5 worm cellular contexts compared by ENCODE assay signal in the genomic region with DNA sequence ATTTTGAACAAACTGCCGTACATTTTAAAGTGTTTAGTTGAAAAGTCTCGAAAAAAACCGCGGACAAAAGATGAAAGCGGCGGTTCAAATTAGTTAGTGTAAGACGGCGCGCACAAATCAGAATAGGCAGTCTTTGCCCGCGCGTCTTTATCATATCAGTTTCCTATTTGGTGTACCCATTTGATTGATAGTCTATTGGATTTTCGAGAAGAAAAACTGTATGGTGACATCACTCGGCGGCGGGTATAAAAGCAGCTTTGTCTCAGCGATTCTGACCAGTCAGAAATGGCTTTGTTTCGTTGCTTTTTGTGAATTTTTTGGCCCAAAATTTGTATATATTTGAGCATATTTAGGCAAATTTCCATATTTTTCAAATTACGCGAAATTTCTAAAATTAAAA.
A peak's percentile ranks its signal among the peaks of the same experiment; 100 is the strongest.
TF ChIP-seq lines count a peak whose summit lies in the region.

No protein-coding gene starts in this region.

TF ChIP-seq in whole organism, L1 larva, 84 proteins besides CTCF, POLR2A, EP300 and RAD21 (continues in another document):
- TF ChIP-seq mef-2 (tag; optimal IDR thresholded peaks at IDR 0.05; lab: Kevin White, UChicago), result no peak
- no peak for TF ChIP-seq pag-3 (tag; optimal IDR thresholded peaks at IDR 0.05; lab: Kevin White, UChicago; ENCODE audit: borderline replicate concordance, insufficient read depth)
- peak; percentile 48 for TF ChIP-seq blmp-1 (tag; optimal IDR thresholded peaks at IDR 0.05; lab: Kevin White, UChicago)
- no peak for TF ChIP-seq lir-3 (tag; optimal IDR thresholded peaks at IDR 0.05; lab: Kevin White, UChicago; ENCODE audit: poor library complexity)
- no peak for TF ChIP-seq mdl-1 (tag; optimal IDR thresholded peaks at IDR 0.05; lab: Kevin White, UChicago)
- TF ChIP-seq nhr-19 (GFP tag; conservative IDR thresholded peaks at IDR 0.05; lab: Robert Waterston, UW), result peak; percentile 30
- TF ChIP-seq fkh-4 (tag; optimal IDR thresholded peaks at IDR 0.05; lab: Kevin White, UChicago; ENCODE audit: borderline replicate concordance), result no peak
- TF ChIP-seq nhr-85 (tag; lab: Kevin White, UChicago), result peak; percentile 84
- no peak for TF ChIP-seq pax-3 (tag; optimal IDR thresholded peaks at IDR 0.05; lab: Kevin White, UChicago)
- peak; percentile 19 for TF ChIP-seq nhr-20 (tag; optimal IDR thresholded peaks at IDR 0.05; lab: Kevin White, UChicago)
- TF ChIP-seq elt-3 (tag; optimal IDR thresholded peaks at IDR 0.05; lab: Kevin White, UChicago), result peak in 4 of 6 experiments; percentile 3 to 74 (median 26)
- TF ChIP-seq lin-14 (GFP tag; optimal IDR thresholded peaks at IDR 0.05; lab: Kevin White, UChicago), result peak; percentile 14
- TF ChIP-seq irx-1 (tag; optimal IDR thresholded peaks at IDR 0.05; lab: Kevin White, UChicago), result no peak
- no peak for TF ChIP-seq isw-1 (GFP tag; IDR thresholded peaks at IDR 0.05; lab: Robert Waterston, UW)
- TF ChIP-seq zag-1 (tag; optimal IDR thresholded peaks at IDR 0.05; lab: Kevin White, UChicago), result no peak
- TF ChIP-seq jun-1 (tag; optimal IDR thresholded peaks at IDR 0.05; lab: Kevin White, UChicago), result no peak
- TF ChIP-seq mep-1 (tag; optimal IDR thresholded peaks at IDR 0.05; lab: Kevin White, UChicago), result no peak

TF ChIP-seq in whole organism, L2 larva, 48 proteins besides CTCF, POLR2A, EP300 and RAD21:
- TF ChIP-seq nhr-6 (tag; optimal IDR thresholded peaks at IDR 0.05; lab: Kevin White, UChicago), result no peak
- no peak for TF ChIP-seq sma-3 (GFP tag; optimal IDR thresholded peaks at IDR 0.05; lab: Kevin White, UChicago)
- no peak for TF ChIP-seq ztf-1 (GFP tag; conservative IDR thresholded peaks at IDR 0.05; lab: Robert Waterston, UW)
- peak; percentile 7 for TF ChIP-seq sma-9 (GFP tag; optimal IDR thresholded peaks at IDR 0.05; lab: Kevin White, UChicago)
- TF ChIP-seq sma-9 (tag; optimal IDR thresholded peaks at IDR 0.05; lab: Kevin White, UChicago), result no peak
- no peak for TF ChIP-seq egl-27 (tag; optimal IDR thresholded peaks at IDR 0.05; lab: Kevin White, UChicago)
- TF ChIP-seq unc-55 (GFP tag; optimal IDR thresholded peaks at IDR 0.05; lab: Kevin White, UChicago), result no peak
- peak; percentile 16 for TF ChIP-seq nhr-25 (tag; optimal IDR thresholded peaks at IDR 0.05; lab: Kevin White, UChicago)

TF ChIP-seq in whole organism, L3 larva, 47 proteins besides CTCF, POLR2A, EP300 and RAD21:
- TF ChIP-seq elt-3 (tag; optimal IDR thresholded peaks at IDR 0.05; lab: Kevin White, UChicago) (peak in 1 of 3 experiments; percentile 66), fos-1 (tag; optimal IDR thresholded peaks at IDR 0.05; lab: Kevin White, UChicago) (no peak), nhr-23 (tag; optimal IDR thresholded peaks at IDR 0.05; lab: Kevin White, UChicago) (peak; percentile 46), daf-12 (tag; optimal IDR thresholded peaks at IDR 0.05; lab: Kevin White, UChicago) (no peak), nhr-43 (tag; optimal IDR thresholded peaks at IDR 0.05; lab: Kevin White, UChicago; ENCODE audit: poor library complexity, severe bottlenecking) (peak; percentile 1), nhr-25 (tag; optimal IDR thresholded peaks at IDR 0.05; lab: Kevin White, UChicago) (peak; percentile 2), sea-2 (GFP tag; optimal IDR thresholded peaks at IDR 0.05; lab: Kevin White, UChicago) (no peak)
TF ChIP-seq in whole organism, L3 larva: peak in this region for 4.

TF ChIP-seq in whole organism, L4 larva, 104 proteins besides CTCF, POLR2A, EP300 and RAD21:
- no peak for TF ChIP-seq ceh-28 (tag; optimal IDR thresholded peaks at IDR 0.05; lab: Kevin White, UChicago)
- TF ChIP-seq zip-11 (GFP tag; IDR thresholded peaks at IDR 0.05; lab: Robert Waterston, UW), result no peak
- TF ChIP-seq T26A8.4 (GFP tag; IDR thresholded peaks at IDR 0.05; lab: Robert Waterston, UW), result 0 out of 2 replicates have a peak, but pooled peaks have one; percentile 23
- peak; percentile 68 for TF ChIP-seq nhr-28 (tag; optimal IDR thresholded peaks at IDR 0.05; lab: Kevin White, UChicago)
- peak; percentile 5 for TF ChIP-seq ama-1 (optimal IDR thresholded peaks at IDR 0.05; lab: Kevin White, UChicago)
- TF ChIP-seq daf-8 (GFP tag; IDR thresholded peaks at IDR 0.05; lab: Robert Waterston, UW), result no peak
- peak; percentile 37 for TF ChIP-seq nhr-48 (tag; optimal IDR thresholded peaks at IDR 0.05; lab: Kevin White, UChicago)
- TF ChIP-seq hlh-11 (tag; optimal IDR thresholded peaks at IDR 0.05; lab: Kevin White, UChicago), result peak; percentile 21
- TF ChIP-seq nhr-237 (tag; optimal IDR thresholded peaks at IDR 0.05; lab: Kevin White, UChicago), result no peak

TF ChIP-seq in whole organism, young adult, 124 proteins besides CTCF, POLR2A, EP300 and RAD21:
- TF ChIP-seq atf-7 (tag; optimal IDR thresholded peaks at IDR 0.05; lab: Kevin White, UChicago) (peak; percentile 13), ama-1 (optimal IDR thresholded peaks at IDR 0.05; lab: Kevin White, UChicago) (no peak), ama-1 (GFP tag; optimal IDR thresholded peaks at IDR 0.05; lab: Kevin White, UChicago) (no peak)
